Worm (Caenorhabditis elegans): ENCODE results near the gene che-12.

DNA sequence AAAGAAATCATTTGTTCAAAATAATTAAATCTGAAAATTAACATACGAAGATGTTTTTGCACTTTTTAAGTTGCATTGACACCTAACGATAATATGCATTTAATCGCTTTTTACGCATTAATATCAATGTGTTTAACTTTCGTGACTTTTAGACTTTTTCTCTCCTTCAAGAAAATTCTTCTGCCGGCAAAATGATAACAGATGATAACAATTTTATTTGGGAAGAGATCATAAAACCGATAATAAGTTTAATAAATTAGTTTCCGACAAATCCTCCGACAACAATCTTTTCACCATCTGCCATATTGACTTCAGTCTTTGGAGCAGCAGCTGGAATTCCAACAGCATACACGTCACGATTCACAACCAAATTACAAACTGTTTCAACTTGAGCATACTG lies 27.1 kb downstream of the che-12 start:
- TF ChIP-seq ztf-28 (GFP tag; IDR thresholded peaks at IDR 0.05) (no peak), somi-1 (GFP tag; optimal IDR thresholded peaks at IDR 0.05) (no peak), lsy-27 (tag; optimal IDR thresholded peaks at IDR 0.05; ENCODE audit: borderline replicate concordance, insufficient read depth) (no peak), nfya-1 (tag; optimal IDR thresholded peaks at IDR 0.05; ENCODE audit: borderline replicate concordance, insufficient read depth) (no peak), K12H6.12 (tag; optimal IDR thresholded peaks at IDR 0.05) (no peak), pha-4 (tag; optimal IDR thresholded peaks at IDR 0.05) (no peak), lsl-1 (GFP tag; optimal IDR thresholded peaks at IDR 0.05) (no peak), let-526 (GFP tag; IDR thresholded peaks at IDR 0.05) (no peak), zim-3 (tag; optimal IDR thresholded peaks at IDR 0.05) (no peak), lag-1 (GFP tag; IDR thresholded peaks at IDR 0.05) (no peak)

All from whole organism, young adult.